Worm (Caenorhabditis elegans): ENCODE results near the gene grd-5.

Gene grd-5

DNA sequence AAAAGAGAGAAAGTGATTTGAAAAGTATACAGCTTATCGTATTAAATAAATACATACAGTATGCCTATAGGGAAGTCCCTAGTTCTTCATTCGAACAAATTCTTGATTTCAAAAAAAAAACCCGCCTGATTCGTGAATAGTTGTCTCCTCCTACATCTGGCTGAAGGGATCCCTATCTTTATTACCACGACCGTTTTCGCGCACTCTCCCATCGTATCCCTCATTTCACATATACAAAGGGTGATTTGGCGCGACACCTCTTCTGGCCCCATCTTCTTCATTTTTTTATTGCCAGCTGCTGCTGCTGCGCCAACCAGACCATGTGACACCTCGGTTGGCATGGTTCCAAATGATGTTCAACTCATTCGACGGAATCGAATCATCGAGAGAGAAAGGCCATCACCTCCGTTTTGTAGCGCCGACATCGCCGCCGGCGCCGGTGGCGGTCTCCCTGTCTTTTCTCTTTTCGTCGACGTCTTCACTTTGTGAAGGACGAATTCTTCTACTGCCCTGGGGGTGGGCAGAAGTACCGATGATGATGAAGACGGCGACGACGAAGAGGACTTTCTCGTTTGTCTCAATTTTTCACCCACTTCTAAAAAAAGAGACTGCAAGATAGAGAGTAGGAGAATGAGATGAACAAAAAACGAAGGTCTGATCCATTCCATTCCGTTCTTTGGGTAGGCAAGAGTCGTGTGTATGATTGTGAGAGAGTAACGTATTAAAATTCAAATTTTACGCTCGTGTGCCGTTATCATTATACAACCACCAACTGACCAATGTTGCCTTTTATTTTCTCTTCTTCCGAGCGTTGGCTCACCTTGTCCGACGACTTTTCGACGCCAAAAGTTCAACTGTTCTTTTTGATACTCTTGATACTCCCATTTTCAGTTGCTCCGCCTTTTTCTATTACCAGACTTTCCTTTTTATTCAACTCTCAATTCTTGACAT is 43.5 kb downstream of the grd-5 start:
- TF ChIP-seq unc-62 (GFP tag; optimal IDR thresholded peaks at IDR 0.05): no peak

DNA sequence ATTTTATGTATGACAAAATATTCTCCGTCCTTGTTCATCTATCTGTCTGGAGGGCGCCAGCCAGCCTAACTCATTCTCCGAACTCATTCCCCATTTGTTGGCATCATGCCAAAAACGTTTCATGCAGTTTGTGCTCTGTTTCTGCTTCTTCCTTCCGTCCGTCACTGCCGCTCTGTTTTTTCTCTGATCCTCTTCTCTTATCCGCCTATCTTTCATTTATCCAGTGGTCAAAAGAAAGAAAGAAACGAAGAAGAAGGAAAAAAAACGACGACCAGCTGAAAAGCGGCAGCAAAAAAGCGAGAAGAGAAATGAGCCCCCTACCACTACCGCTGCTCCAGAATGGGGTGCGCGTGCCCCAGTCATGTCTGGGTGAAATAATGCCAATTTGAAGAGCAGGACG is 44.2 kb downstream of the grd-5 start:
- no peak for TF ChIP-seq unc-62 (GFP tag; optimal IDR thresholded peaks at IDR 0.05)

- no peak for TF ChIP-seq unc-62 (GFP tag; optimal IDR thresholded peaks at IDR 0.05)
Measured at ce11 chrV:8665765-8666164, 46.9 kb downstream of the grd-5 start, which contains the start of gene ZC190.4. TSS of gene ZC190.4 (plus strand) at chrV:8666065.

- no peak for TF ChIP-seq unc-62 (GFP tag; optimal IDR thresholded peaks at IDR 0.05)
Measured at ce11 chrV:8667230-8668021, 48.6 kb downstream of the grd-5 start.

DNA sequence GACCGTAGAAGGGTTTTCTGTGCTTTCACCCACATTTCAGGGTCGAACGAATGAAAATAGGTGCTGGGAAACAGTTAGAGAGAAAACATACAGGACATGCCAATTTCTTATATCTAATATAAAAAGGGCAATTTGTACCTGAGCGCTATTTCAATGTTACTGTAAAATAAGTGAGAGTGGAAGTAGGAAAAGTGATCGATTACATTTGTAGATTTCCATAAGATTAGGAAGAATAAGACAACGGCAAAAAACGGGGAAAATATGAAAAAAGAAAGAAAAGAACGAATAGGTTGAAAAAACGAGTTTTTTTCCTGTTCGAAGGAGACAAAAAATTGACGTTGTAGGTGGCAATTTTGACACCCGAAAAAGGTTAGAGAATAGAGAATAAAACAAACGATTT is 49.4 kb downstream of the grd-5 start:
- no peak for TF ChIP-seq unc-62 (GFP tag; optimal IDR thresholded peaks at IDR 0.05)

Data from whole organism, dauer.